Worm (Caenorhabditis elegans): Measurements from ENCODE around the gene klp-18.

DNA sequence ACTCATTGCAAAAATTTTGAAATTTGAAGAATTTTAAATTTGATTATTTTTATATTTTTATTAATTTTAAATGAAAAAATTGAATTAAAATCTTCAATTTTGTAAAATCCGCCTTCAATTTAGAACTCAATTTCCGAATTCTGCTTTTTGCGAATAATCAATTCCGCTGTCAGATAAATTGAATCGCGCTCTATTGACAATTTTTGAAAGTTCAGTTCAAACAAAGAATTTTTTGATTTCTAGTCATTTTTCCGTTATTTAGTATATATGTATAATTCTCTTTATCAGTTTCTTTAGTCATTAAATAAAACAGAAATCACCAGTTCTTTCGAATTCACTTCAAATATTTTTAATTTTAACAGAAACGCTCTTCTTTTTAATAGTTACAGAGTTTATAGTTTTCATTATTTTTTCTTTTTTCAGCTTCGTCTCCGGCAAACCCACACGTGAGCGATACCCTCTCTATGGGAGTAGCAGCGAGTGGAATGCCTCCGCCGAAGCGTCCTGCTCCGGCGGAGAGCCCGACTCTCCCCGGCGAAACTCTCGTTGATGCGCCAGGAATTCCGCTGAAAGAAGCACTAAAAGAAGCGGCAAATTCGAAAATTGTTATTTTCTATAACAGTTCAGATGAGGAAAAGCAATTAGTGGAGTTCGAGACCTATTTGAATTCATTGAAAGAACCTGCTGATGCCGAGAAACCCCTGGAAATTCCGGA, 27.1 kb upstream of the klp-18 start:
- TF ChIP-seq nhr-28 (tag; optimal IDR thresholded peaks at IDR 0.05) (peak; percentile 12), daf-16 (GFP tag; optimal IDR thresholded peaks at IDR 0.05) (no peak), daf-16 (tag; optimal IDR thresholded peaks at IDR 0.05) (no peak), lin-39 (tag; optimal IDR thresholded peaks at IDR 0.05) (no peak), snpc-4 (tag; optimal IDR thresholded peaks at IDR 0.05) (no peak), dpl-1 (GFP tag; optimal IDR thresholded peaks at IDR 0.05) (peak; percentile 6), lir-3 (tag; optimal IDR thresholded peaks at IDR 0.05) (no peak), aly-2 (tag; optimal IDR thresholded peaks at IDR 0.05) (no peak), nhr-77 (tag; optimal IDR thresholded peaks at IDR 0.05) (peak; percentile 34), mdt-29 (GFP tag; IDR thresholded peaks at IDR 0.05) (no peak)

Measured in whole organism, L4 larva.